Worm (Caenorhabditis elegans) whole organism, L4/young adult: ENCODE results near the gene klo-1.
A peak's percentile ranks its signal among the peaks of the same experiment; 100 is the strongest.

Experiments used
- W03F9.2 ChIP-seq: fragments of 150-350 bp; optimal IDR thresholded peaks from 2 replicates; lab custom pipeline; 2014; ENCODE audit warnings: missing biosample characterization, missing genetic modification characterization
- dao-5 ChIP-seq: sonication (generic microtip); optimal IDR thresholded peaks from 2 replicates; lab custom pipeline; 2016; ENCODE audit warnings: missing genotype, missing genetic modification characterization, moderate library complexity, missing compliant biosample characterization
- him-1 ChIP-seq: sonication (generic microtip); optimal IDR thresholded peaks from 2 replicates; lab custom pipeline; 2016; ENCODE audit warnings: missing genotype, missing genetic modification reagents, missing genetic modification characterization, missing compliant biosample characterization

DNA sequence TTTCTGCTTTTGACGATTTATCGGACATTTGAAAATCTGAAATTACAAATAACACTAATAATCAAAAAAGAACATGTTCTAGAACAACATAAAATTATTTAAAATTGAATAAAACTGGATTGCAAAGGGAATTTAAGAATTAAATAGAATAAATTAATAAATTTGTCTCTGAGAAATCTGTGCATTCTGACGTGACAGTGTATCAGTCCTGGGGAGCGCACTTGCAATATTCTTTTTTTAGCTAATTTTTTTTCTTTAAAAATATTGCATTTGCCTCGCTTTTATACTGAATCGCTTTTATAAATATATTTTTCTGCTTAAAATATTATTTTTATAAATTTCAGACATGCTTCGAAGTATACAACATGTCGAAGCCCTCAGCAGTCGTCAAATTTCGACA is 38.3 kb downstream of the klo-1 start, which contains the start of the genes mrpl-1, emc-6 and mrps-24:
- TF ChIP-seq him-1 (tag; lab: Kevin White, UChicago) (no peak), dao-5 (tag; lab: Kevin White, UChicago) (no peak), W03F9.2 (peak; percentile 92)
